Fruit fly (Drosophila melanogaster): ENCODE results near the gene mthl11.

DNA sequence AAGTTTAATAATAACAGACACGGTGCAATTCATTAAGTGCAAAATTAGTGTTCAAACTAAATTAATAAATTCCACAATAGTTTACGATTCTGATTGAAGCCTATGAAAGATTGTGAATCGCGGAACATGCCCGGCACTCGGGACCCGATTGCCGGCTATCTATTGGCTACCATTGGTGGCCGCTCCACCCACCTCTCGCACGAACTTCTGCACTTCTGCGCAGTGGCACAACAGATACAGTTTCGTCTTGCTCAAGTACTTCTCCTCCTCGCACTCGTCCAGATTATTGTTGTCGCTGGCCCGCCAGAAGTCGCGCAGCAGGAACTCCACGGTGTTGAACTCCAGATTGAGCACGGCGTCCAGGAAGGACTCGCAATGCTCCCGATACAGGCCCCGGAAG, 36.5 kb upstream of the mthl11 start:
- no peak for TF ChIP-seq CG11617 (GFP tag; optimal IDR thresholded peaks at IDR 0.05)
- TF ChIP-seq cic (GFP tag; optimal IDR thresholded peaks at IDR 0.05), result no peak
- no peak for TF ChIP-seq bab1 (GFP tag; optimal IDR thresholded peaks at IDR 0.05)
- no peak for TF ChIP-seq Hr96 (GFP tag; optimal IDR thresholded peaks at IDR 0.05)
- no peak for TF ChIP-seq tj (GFP tag; optimal IDR thresholded peaks at IDR 0.05)
- TF ChIP-seq toe (GFP tag; optimal IDR thresholded peaks at IDR 0.05), result no peak
- no peak for TF ChIP-seq kay (GFP tag; ENCODE audit: borderline replicate concordance)
- no peak for TF ChIP-seq Clk (GFP tag; optimal IDR thresholded peaks at IDR 0.05)
- TF ChIP-seq CG5204 (GFP tag; optimal IDR thresholded peaks at IDR 0.05), result no peak
- no peak for TF ChIP-seq cnc (optimal IDR thresholded peaks at IDR 0.05)
- no peak for TF ChIP-seq CG7101 (tag; optimal IDR thresholded peaks at IDR 0.05)
